Comparison of ENCODE assay signal across 5 worm cellular contexts in genomic region chrV:19527565-19527964, ce11.
TF ChIP-seq lines count a peak whose summit lies in the region.

No protein-coding gene starts in this region.

TF ChIP-seq in whole organism, L1 larva, 84 proteins besides CTCF, POLR2A, EP300 and RAD21 (continued from another document and continues in another):
- TF ChIP-seq pqm-1 (tag; optimal IDR thresholded peaks at IDR 0.05; lab: Kevin White, UChicago), result peak; percentile 70
- TF ChIP-seq elt-3 (tag; optimal IDR thresholded peaks at IDR 0.05; lab: Kevin White, UChicago), result peak in 2 of 6 experiments; percentile 75 to 96
- TF ChIP-seq irx-1 (tag; optimal IDR thresholded peaks at IDR 0.05; lab: Kevin White, UChicago), result no peak
- TF ChIP-seq jun-1 (tag; optimal IDR thresholded peaks at IDR 0.05; lab: Kevin White, UChicago), result peak; percentile 32
- no peak for TF ChIP-seq swsn-7 (tag; optimal IDR thresholded peaks at IDR 0.05; lab: Kevin White, UChicago)
- no peak for TF ChIP-seq ceh-82 (tag; optimal IDR thresholded peaks at IDR 0.05; lab: Kevin White, UChicago)
- no peak for TF ChIP-seq vab-15 (tag; optimal IDR thresholded peaks at IDR 0.05; lab: Kevin White, UChicago)
- TF ChIP-seq F16B12.6 (tag; optimal IDR thresholded peaks at IDR 0.05; lab: Kevin White, UChicago), result no peak
- TF ChIP-seq mdl-1 (tag; optimal IDR thresholded peaks at IDR 0.05; lab: Kevin White, UChicago), result peak in 1 of 2 experiments; percentile 95
- TF ChIP-seq lir-3 (tag; optimal IDR thresholded peaks at IDR 0.05; lab: Kevin White, UChicago; ENCODE audit: poor library complexity), result peak; percentile 26
- no peak for TF ChIP-seq xbp-1 (tag; optimal IDR thresholded peaks at IDR 0.05; lab: Kevin White, UChicago)
- peak; percentile 22 for TF ChIP-seq tlp-1 (tag; optimal IDR thresholded peaks at IDR 0.05; lab: Kevin White, UChicago)
- peak; percentile 41 for TF ChIP-seq nhr-47 (tag; optimal IDR thresholded peaks at IDR 0.05; lab: Kevin White, UChicago)
- no peak for TF ChIP-seq nhr-77 (tag; optimal IDR thresholded peaks at IDR 0.05; lab: Kevin White, UChicago)
- peak; percentile 65 for TF ChIP-seq snu-23 (GFP tag; optimal IDR thresholded peaks at IDR 0.05; lab: Kevin White, UChicago)
- no peak for TF ChIP-seq egl-13 (tag; optimal IDR thresholded peaks at IDR 0.05; lab: Kevin White, UChicago)
- no peak for TF ChIP-seq pax-3 (tag; optimal IDR thresholded peaks at IDR 0.05; lab: Kevin White, UChicago)
- peak; percentile 83 for TF ChIP-seq nhr-19 (GFP tag; conservative IDR thresholded peaks at IDR 0.05; lab: Robert Waterston, UW)
- TF ChIP-seq nhr-237 (tag; optimal IDR thresholded peaks at IDR 0.05; lab: Kevin White, UChicago), result no peak
- TF ChIP-seq grh-1 (GFP tag; IDR thresholded peaks at IDR 0.05; lab: Robert Waterston, UW), result peak; percentile 48; the same call in 1 of the 2 replicates
- TF ChIP-seq fos-1 (tag; optimal IDR thresholded peaks at IDR 0.05; lab: Kevin White, UChicago), result no peak
- peak; percentile 97 for TF ChIP-seq elt-2 (tag; optimal IDR thresholded peaks at IDR 0.05; lab: Kevin White, UChicago)
- no peak for TF ChIP-seq C04F5.9 (tag; optimal IDR thresholded peaks at IDR 0.05; lab: Kevin White, UChicago)
- TF ChIP-seq blmp-1 (tag; optimal IDR thresholded peaks at IDR 0.05; lab: Kevin White, UChicago), result peak; percentile 40
- TF ChIP-seq ceh-63 (GFP tag; optimal IDR thresholded peaks at IDR 0.05; lab: Kevin White, UChicago), result no peak
- TF ChIP-seq nhr-12 (tag; optimal IDR thresholded peaks at IDR 0.05; lab: Kevin White, UChicago), result no peak

TF ChIP-seq in whole organism, L2 larva, 48 proteins besides CTCF, POLR2A, EP300 and RAD21 (continued from another document):
- TF ChIP-seq nhr-21 (tag; optimal IDR thresholded peaks at IDR 0.05; lab: Kevin White, UChicago) (peak; percentile 53), mdl-1 (tag; optimal IDR thresholded peaks at IDR 0.05; lab: Kevin White, UChicago) (peak in 1 of 2 experiments; percentile 33), nhr-12 (tag; optimal IDR thresholded peaks at IDR 0.05; lab: Kevin White, UChicago) (no peak), gmeb-1 (tag; optimal IDR thresholded peaks at IDR 0.05; lab: Kevin White, UChicago) (peak; percentile 66), ZK546.5 (tag; optimal IDR thresholded peaks at IDR 0.05; lab: Kevin White, UChicago) (no peak), skn-1 (tag; optimal IDR thresholded peaks at IDR 0.05; lab: Kevin White, UChicago) (no peak), elt-3 (tag; optimal IDR thresholded peaks at IDR 0.05; lab: Kevin White, UChicago) (no peak), elt-1 (tag; optimal IDR thresholded peaks at IDR 0.05; lab: Kevin White, UChicago) (no peak), alr-1 (tag; optimal IDR thresholded peaks at IDR 0.05; lab: Kevin White, UChicago) (no peak), nhr-237 (tag; optimal IDR thresholded peaks at IDR 0.05; lab: Kevin White, UChicago) (no peak), sma-3 (GFP tag; optimal IDR thresholded peaks at IDR 0.05; lab: Kevin White, UChicago) (peak; percentile 73), lin-11 (tag; optimal IDR thresholded peaks at IDR 0.05; lab: Kevin White, UChicago) (no peak), nhr-129 (tag; optimal IDR thresholded peaks at IDR 0.05; lab: Kevin White, UChicago) (peak; percentile 41)

TF ChIP-seq in whole organism, L3 larva, 47 proteins besides CTCF, POLR2A, EP300 and RAD21 (continued from another document):
- TF ChIP-seq ama-1 (optimal IDR thresholded peaks at IDR 0.05; lab: Kevin White, UChicago) (no peak), mml-1 (tag; optimal IDR thresholded peaks at IDR 0.05; lab: Kevin White, UChicago) (no peak), elt-2 (tag; optimal IDR thresholded peaks at IDR 0.05; lab: Kevin White, UChicago) (peak; percentile 99), ztf-4 (tag; optimal IDR thresholded peaks at IDR 0.05; lab: Kevin White, UChicago) (no peak), eor-1 (tag; optimal IDR thresholded peaks at IDR 0.05; lab: Kevin White, UChicago) (no peak), elt-3 (tag; optimal IDR thresholded peaks at IDR 0.05; lab: Kevin White, UChicago) (no peak), hmg-11 (tag; optimal IDR thresholded peaks at IDR 0.05; lab: Kevin White, UChicago) (no peak), ceh-16 (tag; optimal IDR thresholded peaks at IDR 0.05; lab: Kevin White, UChicago) (no peak), lin-39 (tag; optimal IDR thresholded peaks at IDR 0.05; lab: Kevin White, UChicago) (no peak), nhr-23 (tag; optimal IDR thresholded peaks at IDR 0.05; lab: Kevin White, UChicago) (peak; percentile 31), lin-15B (tag; optimal IDR thresholded peaks at IDR 0.05; lab: Kevin White, UChicago) (no peak), fos-1 (tag; optimal IDR thresholded peaks at IDR 0.05; lab: Kevin White, UChicago) (no peak), nfya-1 (tag; optimal IDR thresholded peaks at IDR 0.05; lab: Kevin White, UChicago; ENCODE audit: insufficient read depth) (peak; percentile 6), nhr-12 (tag; optimal IDR thresholded peaks at IDR 0.05; lab: Kevin White, UChicago) (no peak), daf-12 (tag; optimal IDR thresholded peaks at IDR 0.05; lab: Kevin White, UChicago) (no peak), skn-1 (tag; optimal IDR thresholded peaks at IDR 0.05; lab: Kevin White, UChicago) (no peak), R02D3.7 (tag; optimal IDR thresholded peaks at IDR 0.05; lab: Kevin White, UChicago) (no peak), egl-5 (tag; optimal IDR thresholded peaks at IDR 0.05; lab: Kevin White, UChicago) (no peak), unc-62 (GFP tag; optimal IDR thresholded peaks at IDR 0.05; lab: Kevin White, UChicago) (no peak), unc-39 (tag; optimal IDR thresholded peaks at IDR 0.05; lab: Kevin White, UChicago) (no peak), elt-1 (tag; optimal IDR thresholded peaks at IDR 0.05; lab: Kevin White, UChicago) (no peak), nhr-43 (tag; optimal IDR thresholded peaks at IDR 0.05; lab: Kevin White, UChicago; ENCODE audit: poor library complexity, severe bottlenecking) (no peak), snpc-4 (tag; optimal IDR thresholded peaks at IDR 0.05; lab: Kevin White, UChicago) (no peak), lsy-12 (tag; optimal IDR thresholded peaks at IDR 0.05; lab: Kevin White, UChicago) (peak; percentile 17), jun-1 (tag; optimal IDR thresholded peaks at IDR 0.05; lab: Kevin White, UChicago) (peak; percentile 83), tbx-2 (tag; optimal IDR thresholded peaks at IDR 0.05; lab: Kevin White, UChicago) (no peak), nhr-237 (tag; optimal IDR thresholded peaks at IDR 0.05; lab: Kevin White, UChicago) (no peak), ceh-82 (tag; optimal IDR thresholded peaks at IDR 0.05; lab: Kevin White, UChicago) (no peak), nhr-28 (tag; optimal IDR thresholded peaks at IDR 0.05; lab: Kevin White, UChicago) (no peak), ZK546.5 (tag; optimal IDR thresholded peaks at IDR 0.05; lab: Kevin White, UChicago) (no peak)
TF ChIP-seq in whole organism, L3 larva: peak in this region for 9.

TF ChIP-seq in whole organism, L4 larva, 104 proteins besides CTCF, POLR2A, EP300 and RAD21 (continued from another document and continues in another):
- TF ChIP-seq Y105C5A.15 (GFP tag; IDR thresholded peaks at IDR 0.05; lab: Robert Waterston, UW), result no peak
- TF ChIP-seq attf-4 (tag; optimal IDR thresholded peaks at IDR 0.05; lab: Kevin White, UChicago), result no peak
- peak; percentile 66 for TF ChIP-seq pha-4 (GFP tag; IDR thresholded peaks at IDR 0.05; lab: Robert Waterston, UW)
- peak; percentile 6 for TF ChIP-seq pha-4 (tag; optimal IDR thresholded peaks at IDR 0.05; lab: Kevin White, UChicago)
- peak; percentile 96 for TF ChIP-seq hlh-30 (tag; optimal IDR thresholded peaks at IDR 0.05; lab: Kevin White, UChicago; ENCODE audit: insufficient read depth)
- no peak for TF ChIP-seq rbr-2 (tag; optimal IDR thresholded peaks at IDR 0.05; lab: Kevin White, UChicago)
- peak; percentile 100 for TF ChIP-seq php-3 (GFP tag; IDR thresholded peaks at IDR 0.05; lab: Robert Waterston, UW)
- no peak for TF ChIP-seq daf-12 (tag; optimal IDR thresholded peaks at IDR 0.05; lab: Kevin White, UChicago)
- TF ChIP-seq daf-19 (GFP tag; conservative IDR thresholded peaks at IDR 0.05; lab: Robert Waterston, UW), result no peak
- TF ChIP-seq nhr-77 (tag; optimal IDR thresholded peaks at IDR 0.05; lab: Kevin White, UChicago), result peak; percentile 91
- peak; percentile 100 for TF ChIP-seq dmd-6 (GFP tag; IDR thresholded peaks at IDR 0.05; lab: Robert Waterston, UW)
- no peak for TF ChIP-seq skn-1 (tag; optimal IDR thresholded peaks at IDR 0.05; lab: Kevin White, UChicago)
- TF ChIP-seq zag-1 (tag; optimal IDR thresholded peaks at IDR 0.05; lab: Kevin White, UChicago), result no peak
- no peak for TF ChIP-seq nhr-25 (tag; optimal IDR thresholded peaks at IDR 0.05; lab: Kevin White, UChicago; ENCODE audit: borderline replicate concordance, insufficient read depth)
- 0 out of 2 replicates have a peak, but pooled peaks have one; percentile 34 for TF ChIP-seq Y75B8A.6 (GFP tag; IDR thresholded peaks at IDR 0.05; lab: Robert Waterston, UW)
- peak in 1 of 2 experiments; percentile 79 for TF ChIP-seq unc-62 (GFP tag; optimal IDR thresholded peaks at IDR 0.05 in 1 of 2; lab: Kevin White, UChicago)
- no peak for TF ChIP-seq unc-62 (tag; optimal IDR thresholded peaks at IDR 0.05; lab: Kevin White, UChicago)
- TF ChIP-seq mep-1 (tag; optimal IDR thresholded peaks at IDR 0.05; lab: Kevin White, UChicago), result peak; percentile 49
- TF ChIP-seq mdl-1 (tag; optimal IDR thresholded peaks at IDR 0.05; lab: Kevin White, UChicago), result peak; percentile 5 to 91
- peak; percentile 83 for TF ChIP-seq nhr-48 (tag; optimal IDR thresholded peaks at IDR 0.05; lab: Kevin White, UChicago)
- TF ChIP-seq D1046.2 (GFP tag; IDR thresholded peaks at IDR 0.05; lab: Robert Waterston, UW), result no peak
- TF ChIP-seq lsy-2 (tag; optimal IDR thresholded peaks at IDR 0.05; lab: Kevin White, UChicago), result peak in 1 of 2 experiments; percentile 64
- TF ChIP-seq saeg-2 (GFP tag; IDR thresholded peaks at IDR 0.05; lab: Robert Waterston, UW), result peak; percentile 79
- TF ChIP-seq ceh-32 (tag; optimal IDR thresholded peaks at IDR 0.05; lab: Kevin White, UChicago; ENCODE audit: poor library complexity), result no peak
- TF ChIP-seq ceh-20 (GFP tag; IDR thresholded peaks at IDR 0.05; lab: Robert Waterston, UW), result peak; percentile 97
- no peak for TF ChIP-seq vab-7 (GFP tag; IDR thresholded peaks at IDR 0.05; lab: Robert Waterston, UW)
- peak; percentile 80 for TF ChIP-seq cey-2 (tag; optimal IDR thresholded peaks at IDR 0.05; lab: Kevin White, UChicago; ENCODE audit: borderline replicate concordance, insufficient read depth)
- peak; percentile 11 for TF ChIP-seq nhr-6 (tag; optimal IDR thresholded peaks at IDR 0.05; lab: Kevin White, UChicago)
- no peak for TF ChIP-seq ces-1 (GFP tag; optimal IDR thresholded peaks at IDR 0.05; lab: Kevin White, UChicago)
- peak; percentile 75; the same call in 1 of the 2 replicates for TF ChIP-seq nhr-41 (GFP tag; IDR thresholded peaks at IDR 0.05; lab: Robert Waterston, UW)
- TF ChIP-seq daf-16 (GFP tag; optimal IDR thresholded peaks at IDR 0.05; lab: Kevin White, UChicago), result peak in 1 of 2 experiments; percentile 59
- peak; percentile 98 for TF ChIP-seq daf-16 (tag; optimal IDR thresholded peaks at IDR 0.05; lab: Kevin White, UChicago)
- peak; percentile 82 for TF ChIP-seq gei-8 (GFP tag; optimal IDR thresholded peaks at IDR 0.05; lab: Kevin White, UChicago)
- TF ChIP-seq unc-130 (GFP tag; optimal IDR thresholded peaks at IDR 0.05; lab: Kevin White, UChicago), result no peak
- peak; percentile 97 for TF ChIP-seq tra-1 (GFP tag; IDR thresholded peaks at IDR 0.05; lab: Robert Waterston, UW)
- TF ChIP-seq lin-1 (GFP tag; IDR thresholded peaks at IDR 0.05; lab: Robert Waterston, UW), result peak; percentile 88

TF ChIP-seq in whole organism, young adult, 124 proteins besides CTCF, POLR2A, EP300 and RAD21 (continued from another document and continues in another):
- TF ChIP-seq snpc-4 (GFP tag; optimal IDR thresholded peaks at IDR 0.05; lab: Kevin White, UChicago), result no peak
- TF ChIP-seq snpc-4 (tag; optimal IDR thresholded peaks at IDR 0.05; lab: Kevin White, UChicago), result peak in 1 of 4 experiments; percentile 13
- TF ChIP-seq K11D2.4 (GFP tag; IDR thresholded peaks at IDR 0.05; lab: Robert Waterston, UW), result peak; percentile 45; the same call in 1 of the 2 replicates
- 0 out of 2 replicates have a peak, but pooled peaks have one; percentile 42 for TF ChIP-seq egl-44 (GFP tag; IDR thresholded peaks at IDR 0.05; lab: Robert Waterston, UW)
- TF ChIP-seq gei-17 (GFP tag; optimal IDR thresholded peaks at IDR 0.05; lab: Kevin White, UChicago), result no peak
- TF ChIP-seq B0336.3 (GFP tag; IDR thresholded peaks at IDR 0.05; lab: Robert Waterston, UW), result peak; percentile 41; the same call in 1 of the 2 replicates
- TF ChIP-seq Y53F4B.3 (GFP tag; IDR thresholded peaks at IDR 0.05; lab: Robert Waterston, UW), result no peak
- TF ChIP-seq nhr-27 (tag; optimal IDR thresholded peaks at IDR 0.05; lab: Kevin White, UChicago), result no peak
- no peak for TF ChIP-seq tbx-9 (tag; optimal IDR thresholded peaks at IDR 0.05; lab: Kevin White, UChicago; ENCODE audit: borderline replicate concordance)
- TF ChIP-seq mel-28 (tag; optimal IDR thresholded peaks at IDR 0.05; lab: Kevin White, UChicago; ENCODE audit: borderline replicate concordance), result no peak
- TF ChIP-seq hlh-12 (tag; optimal IDR thresholded peaks at IDR 0.05; lab: Kevin White, UChicago), result no peak
- TF ChIP-seq ztf-18 (tag; optimal IDR thresholded peaks at IDR 0.05; lab: Kevin White, UChicago), result no peak
- TF ChIP-seq pha-4 (tag; optimal IDR thresholded peaks at IDR 0.05; lab: Kevin White, UChicago), result no peak
- peak; percentile 8 for TF ChIP-seq somi-1 (GFP tag; optimal IDR thresholded peaks at IDR 0.05; lab: Kevin White, UChicago)
- no peak for TF ChIP-seq lin-35 (GFP tag; optimal IDR thresholded peaks at IDR 0.05; lab: Kevin White, UChicago)
- peak; percentile 54 for TF ChIP-seq tbp1 (GFP tag; optimal IDR thresholded peaks at IDR 0.05; lab: Kevin White, UChicago)
- no peak for TF ChIP-seq hrde-1 (tag; optimal IDR thresholded peaks at IDR 0.05; lab: Kevin White, UChicago; ENCODE audit: borderline replicate concordance)
- TF ChIP-seq tlf-1 (GFP tag; optimal IDR thresholded peaks at IDR 0.05; lab: Kevin White, UChicago), result peak; percentile 36
- no peak for TF ChIP-seq B0261.1 (tag; optimal IDR thresholded peaks at IDR 0.05; lab: Kevin White, UChicago)
- peak; percentile 70 for TF ChIP-seq lin-40 (tag; optimal IDR thresholded peaks at IDR 0.05; lab: Kevin White, UChicago)
- TF ChIP-seq hmg-20 (GFP tag; IDR thresholded peaks at IDR 0.05; lab: Robert Waterston, UW), result no peak
- TF ChIP-seq aptf-3 (GFP tag; IDR thresholded peaks at IDR 0.05; lab: Robert Waterston, UW), result no peak
- TF ChIP-seq lin-54 (GFP tag; optimal IDR thresholded peaks at IDR 0.05; lab: Kevin White, UChicago), result peak; percentile 27
- TF ChIP-seq akir-1 (GFP tag; optimal IDR thresholded peaks at IDR 0.05; lab: Kevin White, UChicago), result no peak
- TF ChIP-seq pbrm-1 (GFP tag; IDR thresholded peaks at IDR 0.05; lab: Robert Waterston, UW), result no peak
- peak; percentile 56 for TF ChIP-seq madf-10 (tag; optimal IDR thresholded peaks at IDR 0.05; lab: Kevin White, UChicago)
- TF ChIP-seq ets-4 (GFP tag; optimal IDR thresholded peaks at IDR 0.05; lab: Kevin White, UChicago), result peak; percentile 80
- TF ChIP-seq F39B2.1 (GFP tag; IDR thresholded peaks at IDR 0.05; lab: Robert Waterston, UW), result no peak
- TF ChIP-seq bed-1 (GFP tag; IDR thresholded peaks at IDR 0.05; lab: Robert Waterston, UW), result no peak
- TF ChIP-seq attf-5 (GFP tag; optimal IDR thresholded peaks at IDR 0.05; lab: Kevin White, UChicago), result peak; percentile 53
- TF ChIP-seq F49E8.2 (tag; optimal IDR thresholded peaks at IDR 0.05; lab: Kevin White, UChicago; ENCODE audit: insufficient read depth), result no peak
- peak; percentile 69 for TF ChIP-seq ztf-26 (tag; optimal IDR thresholded peaks at IDR 0.05; lab: Kevin White, UChicago)
- TF ChIP-seq attf-3 (GFP tag; conservative IDR thresholded peaks at IDR 0.05; lab: Robert Waterston, UW), result no peak
- TF ChIP-seq Y67H2A.10 (GFP tag; conservative IDR thresholded peaks at IDR 0.05; lab: Robert Waterston, UW), result no peak
- TF ChIP-seq ztf-22 (GFP tag; optimal IDR thresholded peaks at IDR 0.05; lab: Kevin White, UChicago), result peak; percentile 86
- no peak for TF ChIP-seq sdz-38 (tag; optimal IDR thresholded peaks at IDR 0.05; lab: Kevin White, UChicago)
- TF ChIP-seq Y56A3A.18 (GFP tag; IDR thresholded peaks at IDR 0.05; lab: Robert Waterston, UW), result no peak
- 0 out of 2 replicates have a peak, but pooled peaks have one; percentile 7 for TF ChIP-seq egrh-3 (GFP tag; IDR thresholded peaks at IDR 0.05; lab: Robert Waterston, UW)
- TF ChIP-seq aptf-2 (GFP tag; conservative IDR thresholded peaks at IDR 0.05; lab: Robert Waterston, UW), result no peak
- TF ChIP-seq egl-18 (GFP tag; IDR thresholded peaks at IDR 0.05; lab: Robert Waterston, UW), result no peak
- no peak; the same call in 1 of the 2 replicates for TF ChIP-seq rcor-1 (GFP tag; IDR thresholded peaks at IDR 0.05; lab: Robert Waterston, UW)
